Fruit fly (Drosophila melanogaster) whole organism, wandering third instar larva: Measurements from ENCODE around the gene CG32354.

ENCODE experiments used
- Dfd ChIP-seq: fragments of >200 bp; optimal IDR thresholded peaks from 2 replicates; lab custom pipeline; 2017; ENCODE audit warnings: missing biosample characterization, missing genetic modification characterization
- Rel ChIP-seq, 2 experiments: fragments of 200-800 bp; sonication (Bioruptor generic) in 1 of 2; optimal IDR thresholded peaks; 2 replicates in 1 of 2; 3 replicates in 1 of 2; lab custom pipeline; 2016 to 2019; ENCODE audit warnings: mild to moderate bottlenecking in 2 of 2, missing biosample characterization in 2 of 2, missing genetic modification characterization in 2 of 2, moderate library complexity in 1 of 2
- dl ChIP-seq, 2 experiments: fragments of 175-275, 200-275 bp in 1 of 2; fragments of 200-275 bp in 1 of 2; sonication (Bioruptor generic); optimal IDR thresholded peaks; lab custom pipeline; 2018; ENCODE audit warnings: mild to moderate bottlenecking in 2 of 2, missing biosample characterization in 2 of 2, missing genetic modification characterization in 2 of 2, moderate library complexity in 2 of 2; ENCODE audit not compliant: partially characterized antibody in 2 of 2, insufficient read depth in 1 of 2
- dsf ChIP-seq: sonication (Bioruptor generic); optimal IDR thresholded peaks from 2 replicates; lab custom pipeline; 2016; ENCODE audit warnings: missing biosample characterization, missing genetic modification characterization, borderline replicate concordance
- lola ChIP-seq: fragments of >200 bp; optimal IDR thresholded peaks from 2 replicates; lab custom pipeline; 2017; ENCODE audit warnings: missing biosample characterization, missing genetic modification characterization
- pan ChIP-seq: fragments of >200 bp; optimal IDR thresholded peaks from 2 replicates; lab custom pipeline; 2017
- psq ChIP-seq: fragments of 200-800 bp; sonication (Bioruptor generic); optimal IDR thresholded peaks from 3 replicates; lab custom pipeline; 2017; ENCODE audit warnings: missing biosample characterization, mild to moderate bottlenecking, missing genetic modification characterization, moderate library complexity
- tai ChIP-seq: sonication (Bioruptor generic); optimal IDR thresholded peaks from 2 replicates; lab custom pipeline; 2016; ENCODE audit warnings: missing biosample characterization, missing genetic modification characterization

- TF ChIP-seq tai (GFP tag; lab: Kevin White, UChicago): no peak
- no peak for TF ChIP-seq pan (lab: Kevin White, UChicago)
- no peak for TF ChIP-seq Rel (GFP tag; optimal IDR thresholded peaks at IDR 0.05; lab: Kevin White, UChicago)
- TF ChIP-seq Rel (tag; optimal IDR thresholded peaks at IDR 0.05; lab: Kevin White, UChicago): no peak
- TF ChIP-seq dl (GFP tag; optimal IDR thresholded peaks at IDR 0.05; lab: Kevin White, UChicago; ENCODE audit: insufficient read depth in 1 of 2, partially characterized antibody in 2 of 2): no peak
- TF ChIP-seq lola (GFP tag; lab: Kevin White, UChicago): no peak
- TF ChIP-seq psq (GFP tag; lab: Kevin White, UChicago): no peak
- TF ChIP-seq dsf (GFP tag; lab: Kevin White, UChicago): no peak
- no peak for TF ChIP-seq Dfd (GFP tag; lab: Kevin White, UChicago)
These were observed 30.1 kb upstream of the CG32354 start for dm6 chr3L:8451966-8452620.
